Worm (Caenorhabditis elegans) whole organism, L1 larva: ENCODE data around the gene F58G1.3.

Experiments
- ceh-90 ChIP-seq: sonication (generic microtip); optimal IDR thresholded peaks from 2 replicates; lab custom pipeline; 2016; ENCODE audit warnings: missing genetic modification characterization, missing compliant biosample characterization
- fkh-10 ChIP-seq: sonication (generic microtip); optimal IDR thresholded peaks from 2 replicates; lab custom pipeline; 2017; ENCODE audit warnings: missing biosample characterization, missing genetic modification reagents, missing genetic modification characterization
- nhr-11 ChIP-seq: fragments of 150-350 bp; optimal IDR thresholded peaks from 2 replicates; lab custom pipeline; 2014; ENCODE audit warnings: missing biosample characterization, missing genetic modification characterization
- nhr-12 ChIP-seq: sonication (generic microtip); optimal IDR thresholded peaks from 2 replicates; lab custom pipeline; 2017; ENCODE audit warnings: missing biosample characterization, missing genetic modification characterization
- nhr-237 ChIP-seq: fragments of 150-350 bp; optimal IDR thresholded peaks from 2 replicates; lab custom pipeline; 2014; ENCODE audit warnings: missing biosample characterization, missing genetic modification characterization

ce11 chrII:12901025-12901424, 27.1 kb downstream of the F58G1.3 start, which contains the start of gene clec-65:
- no peak for TF ChIP-seq ceh-90 (tag; lab: Kevin White, UChicago)
- no peak for TF ChIP-seq nhr-237
- no peak for TF ChIP-seq nhr-12 (tag; lab: Kevin White, UChicago)
- no peak for TF ChIP-seq nhr-11 (tag; lab: Kevin White, UChicago)
- TF ChIP-seq fkh-10 (GFP tag; lab: Kevin White, UChicago): no peak
